Worm (Caenorhabditis elegans) whole organism, early embryonic: Measurements from ENCODE around the gene glb-1.

Source experiments
- B0310.2 ChIP-seq: sonication (generic microtip); optimal IDR thresholded peaks from 2 replicates; lab custom pipeline; 2016; ENCODE audit warnings: mild to moderate bottlenecking, missing genetic modification characterization, missing compliant biosample characterization
- F13C5.2 ChIP-seq: sonication (generic microtip); optimal IDR thresholded peaks from 2 replicates; lab custom pipeline; 2017; ENCODE audit warnings: mild to moderate bottlenecking, missing genetic modification characterization, inconsistent platforms, missing compliant biosample characterization
- aly-1 ChIP-seq: sonication (generic microtip); optimal IDR thresholded peaks from 2 replicates; lab custom pipeline; 2016; ENCODE audit warnings: missing genetic modification characterization, missing compliant biosample characterization
- ama-1 ChIP-seq: fragments of 150-350 bp; optimal IDR thresholded peaks from 2 replicates; lab custom pipeline; 2014
- ceh-13 ChIP-seq: fragments of 200-800 bp; sonication (Bioruptor generic); optimal IDR thresholded peaks from 2 replicates; lab custom pipeline; 2018; ENCODE audit warnings: mild to moderate bottlenecking, missing genetic modification characterization, missing compliant biosample characterization
- ceh-36 ChIP-seq: sonication (generic microtip); optimal IDR thresholded peaks from 2 replicates; lab custom pipeline; 2016; ENCODE audit warnings: missing genetic modification characterization, inconsistent platforms, missing compliant biosample characterization
- ets-7 ChIP-seq: sonication (generic microtip); optimal IDR thresholded peaks from 2 replicates; lab custom pipeline; 2016; ENCODE audit warnings: missing genotype, missing genetic modification characterization, missing compliant biosample characterization
- flt-1 ChIP-seq: fragments of 200-800 bp; sonication (Bioruptor generic); IDR thresholded peaks from 2 replicates; pipeline ENCODE4 v1.3.6; 2022; ENCODE audit warnings: missing genetic modification characterization, missing compliant biosample characterization
- hmbx-1 ChIP-seq: sonication (generic microtip); optimal IDR thresholded peaks from 2 replicates; lab custom pipeline; 2016; ENCODE audit warnings: mild to moderate bottlenecking, missing genetic modification characterization, missing compliant biosample characterization
- hmg-4 ChIP-seq: fragments of 200-800 bp; sonication (Bioruptor generic); optimal IDR thresholded peaks from 2 replicates; lab custom pipeline; 2018; ENCODE audit warnings: mild to moderate bottlenecking, missing genetic modification characterization, missing compliant biosample characterization
- hnd-1 ChIP-seq: sonication (generic microtip); optimal IDR thresholded peaks from 2 replicates; lab custom pipeline; 2016; ENCODE audit warnings: missing genetic modification characterization, missing compliant biosample characterization
- pes-1 ChIP-seq: fragments of 200-800 bp; sonication (Bioruptor generic); IDR thresholded peaks from 2 replicates; pipeline ENCODE4 v1.3.6; 2022; ENCODE audit warnings: missing genetic modification reagents, missing genetic modification characterization, missing compliant biosample characterization
- scrt-1 ChIP-seq: fragments of 200-800 bp; sonication (Bioruptor generic); IDR thresholded peaks from 2 replicates; pipeline ENCODE4 v1.3.6; 2022; ENCODE audit warnings: missing genetic modification characterization, missing compliant biosample characterization
- sea-1 ChIP-seq: fragments of 200-800 bp; sonication (Bioruptor generic); conservative IDR thresholded peaks from 2 replicates; pipeline ENCODE4 v1.3.6; 2022; ENCODE audit warnings: missing genetic modification characterization, missing compliant biosample characterization
- tbx-11 ChIP-seq: fragments of 200-800 bp; sonication (Bioruptor generic); IDR thresholded peaks from 2 replicates; pipeline ENCODE4 v1.3.6; 2022; ENCODE audit warnings: missing genetic modification characterization, missing compliant biosample characterization
- tbx-37 ChIP-seq: fragments of 200-800 bp; sonication (Bioruptor generic); conservative IDR thresholded peaks from 2 replicates; pipeline ENCODE4 v1.3.6; 2022; ENCODE audit warnings: missing genetic modification reagents, missing genetic modification characterization, missing compliant biosample characterization
- tra-4 ChIP-seq: sonication (generic microtip); optimal IDR thresholded peaks from 2 replicates; lab custom pipeline; 2017; ENCODE audit warnings: missing genetic modification characterization, missing compliant biosample characterization

Gene glb-1

DNA sequence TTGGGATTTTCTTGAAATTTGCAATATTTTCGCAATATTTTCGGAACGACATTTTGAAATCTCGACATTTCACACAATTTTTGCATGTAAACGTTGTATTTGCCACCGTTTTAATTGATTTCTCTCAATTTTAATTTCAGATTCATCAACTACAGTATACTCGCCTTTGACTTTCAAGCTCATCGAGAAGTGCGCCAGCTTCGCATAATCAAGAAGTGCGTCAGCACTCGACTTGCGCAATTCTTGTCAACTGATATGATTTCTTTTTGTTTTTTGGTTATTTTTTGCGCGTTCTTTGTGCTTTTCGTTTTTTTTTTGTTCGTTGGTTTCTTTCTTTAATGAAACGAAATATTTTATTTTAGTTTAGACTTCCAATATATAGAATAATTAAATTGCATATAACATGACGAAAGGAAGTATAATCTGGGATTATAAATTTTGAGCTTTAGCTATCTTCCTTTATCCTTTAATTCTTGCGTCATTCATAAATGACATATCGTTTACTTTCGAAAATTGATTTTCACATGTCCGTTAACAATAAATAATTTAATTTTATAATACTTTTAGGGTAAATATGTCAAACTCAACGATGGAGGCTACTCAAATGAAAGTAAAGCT, 35.8 kb downstream of the glb-1 start, which contains the start of gene famh-136:
Gene famh-136, plus strand, starts transcription at position 568 of the 618 bp plus-strand sequence.
- peak; percentile 12 for TF ChIP-seq ceh-36 (tag; lab: Kevin White, UChicago)
- peak; percentile 67 for TF ChIP-seq pes-1 (GFP tag; lab: Robert Waterston, UW)
- 0 out of 2 replicates have a peak, but pooled peaks have one; percentile 12 for TF ChIP-seq tbx-11 (GFP tag; lab: Robert Waterston, UW)
- TF ChIP-seq scrt-1 (GFP tag; lab: Robert Waterston, UW) = peak; percentile 57; the same call in 1 of the 2 replicates
- peak; percentile 79 for TF ChIP-seq F13C5.2
- TF ChIP-seq flt-1 (GFP tag; lab: Robert Waterston, UW) = 0 out of 2 replicates have a peak, but pooled peaks have one; percentile 33
- TF ChIP-seq hmg-4 (GFP tag; lab: Kevin White, UChicago) = no peak
- TF ChIP-seq ceh-13 (GFP tag; lab: Kevin White, UChicago) = no peak

DNA sequence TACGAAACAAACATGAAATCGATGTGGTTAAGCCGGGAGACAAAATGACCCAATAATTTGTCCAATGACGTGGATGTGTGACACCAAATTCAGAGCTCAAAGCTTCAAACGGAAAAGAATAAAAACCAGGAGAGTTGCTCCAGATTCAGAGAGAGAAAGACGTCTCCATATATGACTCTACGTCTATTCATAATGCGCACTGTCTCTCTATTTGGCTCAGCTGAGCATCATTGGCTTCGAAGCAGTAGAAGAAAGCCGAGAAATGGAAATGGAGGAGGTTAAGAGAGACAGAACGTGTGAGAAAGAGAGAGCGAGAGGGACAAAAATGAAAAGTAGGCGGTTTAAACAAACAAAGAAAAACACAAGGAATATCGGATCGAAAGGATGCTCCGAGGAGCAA, 36.8 kb downstream of the glb-1 start:
- TF ChIP-seq hnd-1 (tag; lab: Kevin White, UChicago) = no peak

DNA sequence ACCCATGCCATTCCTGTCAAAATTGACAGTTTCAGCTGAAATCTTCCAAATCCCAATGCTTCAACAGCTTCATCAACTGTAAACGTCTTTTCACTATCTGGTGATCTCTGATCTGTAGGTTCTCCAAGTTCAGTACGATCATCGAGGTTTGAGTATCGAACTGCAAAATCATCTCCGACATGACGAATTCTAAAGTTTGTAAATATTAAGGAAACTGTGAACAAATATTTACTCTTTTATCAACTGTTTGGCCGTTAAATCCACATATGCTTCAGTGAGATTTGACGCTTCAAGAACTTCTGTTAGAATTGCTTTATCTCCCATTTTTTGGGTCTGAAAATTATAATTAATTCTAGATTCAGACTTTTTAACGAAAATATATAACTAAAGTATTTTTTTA, 37.9 kb downstream of the glb-1 start, which contains the start of gene svop-1:
Gene svop-1, minus strand, starts transcription at position 339 of the 400 bp plus-strand sequence.
- no peak for TF ChIP-seq hnd-1 (tag; lab: Kevin White, UChicago)
- TF ChIP-seq tbx-11 (GFP tag; lab: Robert Waterston, UW) = no peak
- TF ChIP-seq scrt-1 (GFP tag; lab: Robert Waterston, UW) = no peak
- TF ChIP-seq tbx-37 (GFP tag; lab: Robert Waterston, UW) = no peak
- TF ChIP-seq ets-7 (tag; lab: Kevin White, UChicago) = no peak
- no peak for TF ChIP-seq pes-1 (GFP tag; lab: Robert Waterston, UW)

DNA sequence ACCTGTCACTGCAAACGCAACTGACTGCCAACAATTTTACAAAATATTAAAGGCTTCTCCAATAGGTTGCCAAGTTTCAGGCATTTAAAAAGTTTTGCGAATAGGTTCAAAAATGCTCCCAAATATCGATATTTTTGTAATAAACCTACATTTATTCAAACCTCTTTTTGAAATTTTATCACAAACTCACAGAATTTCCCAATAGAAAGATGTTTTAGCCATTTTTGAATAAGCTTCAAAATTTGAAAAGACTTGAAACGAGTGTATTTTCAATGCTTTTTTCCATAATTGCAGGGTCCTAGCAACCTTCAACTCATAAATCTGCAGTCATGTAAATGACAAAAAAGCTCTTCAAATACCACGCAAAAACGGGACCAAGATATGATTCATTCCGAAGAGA, 40.8 kb downstream of the glb-1 start:
- TF ChIP-seq B0310.2 (tag; lab: Kevin White, UChicago) (no peak), ceh-13 (GFP tag; lab: Kevin White, UChicago) (no peak), ceh-36 (tag; lab: Kevin White, UChicago) (no peak), tra-4 (tag; lab: Kevin White, UChicago) (no peak), tbx-11 (GFP tag; lab: Robert Waterston, UW) (no peak), ets-7 (tag; lab: Kevin White, UChicago) (no peak), ama-1 (no peak), flt-1 (GFP tag; lab: Robert Waterston, UW) (no peak), pes-1 (GFP tag; lab: Robert Waterston, UW) (no peak), hnd-1 (tag; lab: Kevin White, UChicago) (no peak), hmg-4 (GFP tag; lab: Kevin White, UChicago) (no peak)

DNA sequence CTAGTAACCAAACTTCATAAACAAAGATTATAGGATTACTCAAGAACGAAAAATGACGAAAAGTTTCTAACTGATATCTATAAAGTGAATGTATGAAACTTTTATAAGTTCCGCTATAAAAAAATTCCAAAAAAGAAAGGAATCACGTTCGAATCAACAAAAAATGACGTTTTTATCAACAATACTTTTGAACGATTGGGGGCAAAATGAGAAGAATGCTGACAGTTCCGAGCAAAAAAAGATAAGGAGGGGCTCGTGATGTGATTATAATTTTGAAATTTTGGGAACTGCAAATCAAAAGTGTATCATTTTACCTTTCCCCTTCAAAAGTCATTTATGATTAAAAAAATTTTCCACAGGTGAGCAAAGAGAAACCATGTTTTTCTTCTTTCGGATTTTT, 44.1 kb downstream of the glb-1 start:
- TF ChIP-seq hnd-1 (tag; lab: Kevin White, UChicago) = no peak
- TF ChIP-seq tbx-37 (GFP tag; lab: Robert Waterston, UW) = no peak

DNA sequence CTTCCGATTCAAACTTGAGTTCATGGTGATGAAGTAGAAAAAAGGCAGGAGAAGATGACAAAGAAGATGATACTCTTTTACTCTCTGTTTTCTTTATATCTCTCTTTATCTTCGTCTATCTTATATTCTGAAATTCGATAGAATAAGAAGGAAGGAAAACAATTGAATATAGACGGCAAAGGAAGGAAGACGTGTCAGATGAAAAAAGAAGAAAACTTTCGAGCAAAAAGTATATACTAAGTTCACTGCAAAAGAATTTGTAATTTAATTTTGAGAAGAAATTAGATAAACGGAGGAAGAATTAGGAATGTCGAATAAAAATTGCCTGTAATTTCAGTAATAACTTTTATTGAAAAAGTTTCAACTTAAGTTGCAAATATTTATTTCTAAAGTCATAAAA, 46.1 kb downstream of the glb-1 start, which contains the start of gene K01F9.2:
Gene K01F9.2, minus strand, starts transcription at position 127 of the 400 bp plus-strand sequence.
- TF ChIP-seq tbx-11 (GFP tag; lab: Robert Waterston, UW) = no peak
- TF ChIP-seq B0310.2 (tag; lab: Kevin White, UChicago) = no peak
- TF ChIP-seq sea-1 (GFP tag; lab: Robert Waterston, UW) = no peak
- TF ChIP-seq pes-1 (GFP tag; lab: Robert Waterston, UW) = no peak
- TF ChIP-seq flt-1 (GFP tag; lab: Robert Waterston, UW) = no peak
- TF ChIP-seq aly-1 (tag; lab: Kevin White, UChicago) = no peak
- TF ChIP-seq ama-1 = no peak

DNA sequence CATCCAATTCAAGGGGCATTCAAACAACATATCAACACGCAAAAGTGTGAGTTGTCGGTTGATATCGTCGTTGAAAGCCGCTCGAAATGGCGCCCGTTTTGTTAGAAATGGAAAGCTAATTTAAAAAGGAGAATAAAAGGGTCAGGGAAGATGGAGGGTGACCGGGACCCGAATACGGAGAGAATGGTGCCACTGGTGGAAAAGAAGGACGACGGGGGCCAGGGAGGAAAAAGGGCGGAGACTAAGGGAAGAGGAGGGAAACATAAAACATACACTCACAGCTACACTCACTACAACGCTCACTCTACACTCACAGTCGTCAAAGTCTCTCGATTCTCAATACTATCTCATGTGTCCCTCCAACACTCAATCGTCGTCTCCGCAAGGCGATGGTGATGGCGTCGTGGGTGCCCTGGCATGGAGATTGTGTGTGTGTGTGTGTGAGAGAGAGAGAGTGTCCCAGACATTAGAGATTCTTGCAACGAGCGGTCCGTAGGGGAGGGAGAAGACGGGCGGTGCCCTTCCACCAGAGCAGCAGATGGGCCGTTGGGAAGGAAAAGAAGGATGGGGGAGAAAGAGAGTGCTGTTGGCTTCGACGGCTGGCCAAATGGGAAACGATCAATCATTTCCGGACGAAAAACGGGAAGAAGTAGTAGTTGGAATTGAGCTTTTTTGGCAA, 49.0 kb downstream of the glb-1 start:
- peak; percentile 59 for TF ChIP-seq B0310.2 (tag; lab: Kevin White, UChicago)
- 0 out of 2 replicates have a peak, but pooled peaks have one; percentile 51 for TF ChIP-seq sea-1 (GFP tag; lab: Robert Waterston, UW)
- TF ChIP-seq tbx-37 (GFP tag; lab: Robert Waterston, UW) = no peak
- TF ChIP-seq ets-7 (tag; lab: Kevin White, UChicago) = no peak
- no peak for TF ChIP-seq hnd-1 (tag; lab: Kevin White, UChicago)
- TF ChIP-seq aly-1 (tag; lab: Kevin White, UChicago) = peak; percentile 46
- peak; percentile 37 for TF ChIP-seq flt-1 (GFP tag; lab: Robert Waterston, UW)
- TF ChIP-seq tra-4 (tag; lab: Kevin White, UChicago) = no peak
- TF ChIP-seq F13C5.2 = peak; percentile 59
- TF ChIP-seq hmbx-1 (tag; lab: Kevin White, UChicago) = no peak
- peak; percentile 38; the same call in 1 of the 2 replicates for TF ChIP-seq pes-1 (GFP tag; lab: Robert Waterston, UW)
- peak; percentile 78 for TF ChIP-seq hmg-4 (GFP tag; lab: Kevin White, UChicago)
- TF ChIP-seq ceh-36 (tag; lab: Kevin White, UChicago) = no peak
- TF ChIP-seq scrt-1 (GFP tag; lab: Robert Waterston, UW) = no peak
- TF ChIP-seq ama-1 = no peak

DNA sequence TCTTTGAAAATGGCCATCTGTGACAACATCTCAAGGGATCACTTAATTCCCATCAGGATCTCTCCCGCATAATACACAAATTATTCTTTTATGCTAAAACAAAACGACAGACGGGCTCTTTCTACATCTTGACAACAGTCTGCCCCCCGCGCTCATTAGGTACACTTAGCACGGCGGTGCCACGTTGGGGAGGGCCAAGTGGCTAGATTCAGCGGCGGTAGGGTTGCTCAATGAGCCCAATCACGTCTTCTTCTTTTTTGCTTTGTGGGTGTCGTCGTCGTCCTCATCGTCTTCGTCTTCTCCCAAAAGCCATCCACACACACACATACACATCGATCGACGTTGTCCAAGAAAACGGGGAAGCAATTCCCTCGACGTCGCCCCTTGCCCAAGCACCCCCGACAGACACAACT, 50.0 kb downstream of the glb-1 start:
- no peak for TF ChIP-seq ceh-13 (GFP tag; lab: Kevin White, UChicago)
- peak; percentile 33 for TF ChIP-seq hmg-4 (GFP tag; lab: Kevin White, UChicago)
